Fruit fly (Drosophila melanogaster) whole organism, prepupa: ENCODE measurements around the gene CG7506.

ENCODE experiments used
- CG34406 ChIP-seq: fragments of 200-800 bp; sonication (Bioruptor generic); optimal IDR thresholded peaks from 3 replicates; lab custom pipeline; 2016; ENCODE audit warnings: missing biosample characterization, missing genetic modification characterization
- CG8319 ChIP-seq: fragments of 200-800 bp; sonication (Bioruptor generic); optimal IDR thresholded peaks from 3 replicates; lab custom pipeline; 2016; ENCODE audit warnings: missing biosample characterization, missing genetic modification characterization
- Gug ChIP-seq: fragments of 200-800 bp; sonication (Bioruptor generic); IDR thresholded peaks from 2 replicates; pipeline ENCODE4 v1.3.6; 2022; ENCODE audit warnings: missing biosample characterization, missing genetic modification characterization

DNA sequence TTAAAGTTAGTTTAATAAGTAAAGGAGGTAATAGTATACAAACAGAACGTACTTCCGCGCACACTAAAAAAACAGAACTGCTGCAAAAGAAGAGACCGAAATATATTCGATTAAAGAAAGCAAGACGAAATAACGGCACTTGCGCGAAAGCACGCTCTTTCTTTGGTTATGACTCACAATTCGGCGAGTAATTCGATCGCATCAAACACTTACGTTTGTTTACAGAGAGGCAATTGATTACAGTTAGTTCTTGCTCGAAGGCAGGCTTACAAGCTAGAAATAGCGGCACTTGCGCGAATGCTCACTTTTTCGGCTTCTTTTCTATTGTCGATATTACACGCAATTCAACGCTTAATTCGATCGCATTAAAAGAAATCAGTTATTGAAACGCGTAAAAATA is 8.8 kb upstream of the CG7506 start, which contains the start of gene CG32373:
- TF ChIP-seq CG8319 (GFP tag; lab: Kevin White, UChicago) (no peak), CG34406 (GFP tag; lab: Kevin White, UChicago) (no peak), Gug (GFP tag; lab: Robert Waterston, UW) (no peak)
